Worm (Caenorhabditis elegans): Measurements from ENCODE around the gene C49H3.6.

C49H3.6 gene

DNA sequence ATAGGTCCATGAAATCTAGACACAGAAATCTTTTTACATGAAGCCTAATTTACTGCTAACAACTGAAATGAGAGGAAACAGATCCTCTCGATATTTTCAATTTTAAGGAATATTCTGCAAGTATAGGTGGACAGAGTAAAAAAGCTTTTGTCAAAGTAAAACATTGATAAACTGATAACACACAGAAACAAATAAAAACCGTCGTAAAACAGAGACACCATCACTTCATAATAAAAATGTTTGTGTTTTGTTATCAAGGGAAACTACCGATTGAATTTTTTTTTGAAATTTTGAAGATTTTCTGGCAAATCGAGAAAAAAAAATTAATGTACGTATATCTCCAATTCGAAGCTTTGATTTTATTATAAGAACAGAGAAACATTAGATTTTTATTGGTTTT, 22.4 kb upstream of the C49H3.6 start:
- TF ChIP-seq odd-2 (tag; optimal IDR thresholded peaks at IDR 0.05), result no peak

DNA sequence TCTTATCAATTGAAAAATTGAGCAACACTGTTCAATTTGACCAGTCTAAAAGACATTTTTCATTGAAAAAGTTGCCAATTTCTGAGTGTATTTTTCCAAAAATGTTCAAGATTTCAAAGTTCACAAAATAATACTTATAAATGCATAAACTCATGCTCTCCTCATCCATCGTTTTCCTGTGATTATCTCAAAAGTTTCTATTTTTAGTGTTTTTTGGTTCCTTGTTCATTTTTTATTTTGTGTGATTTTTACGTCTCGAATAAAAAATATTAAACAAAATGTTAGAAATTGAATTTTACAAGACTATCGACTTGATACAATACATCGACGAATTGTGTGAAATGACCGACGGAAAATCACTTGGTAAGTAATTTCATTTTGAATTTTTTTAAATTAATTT, 21.8 kb upstream of the C49H3.6 start, which contains the start of gene atic-1:
Gene atic-1 (plus strand): TSS at position 301 of the 400 bp plus-strand sequence.
- TF ChIP-seq che-1 (tag; optimal IDR thresholded peaks at IDR 0.05), result no peak
- no peak for TF ChIP-seq sox-2 (GFP tag; IDR thresholded peaks at IDR 0.05)
- no peak for TF ChIP-seq ceh-24 (tag; optimal IDR thresholded peaks at IDR 0.05)
- TF ChIP-seq ahr-1 (tag; optimal IDR thresholded peaks at IDR 0.05), result no peak
- no peak for TF ChIP-seq dve-1 (tag; optimal IDR thresholded peaks at IDR 0.05)
- TF ChIP-seq fkh-10 (GFP tag; optimal IDR thresholded peaks at IDR 0.05), result no peak

DNA sequence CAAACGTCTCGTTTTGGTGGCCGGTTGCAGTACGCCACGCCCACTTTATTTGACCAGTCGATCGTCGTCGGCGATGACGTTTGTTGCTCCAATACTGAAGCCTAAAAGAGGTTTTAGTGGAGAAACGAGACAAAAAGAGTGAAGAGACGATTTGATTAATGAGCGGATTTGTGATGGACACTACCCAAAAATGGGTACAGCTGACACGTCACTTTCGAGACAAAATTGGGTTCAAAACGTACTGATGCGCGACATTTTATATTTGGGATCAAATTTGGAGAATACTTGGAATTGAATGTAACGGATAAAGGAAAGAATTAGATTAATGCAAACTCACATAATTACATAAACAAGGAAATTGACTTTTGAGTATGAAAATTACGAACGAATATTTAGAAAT, 6.1 kb upstream of the C49H3.6 start, which contains the start of gene ilys-4:
Gene ilys-4 (minus strand): TSS at position 101 of the 400 bp plus-strand sequence.
- TF ChIP-seq ceh-18 (tag; optimal IDR thresholded peaks at IDR 0.05) (no peak), unc-42 (tag; optimal IDR thresholded peaks at IDR 0.05) (no peak), pros-1 (tag; optimal IDR thresholded peaks at IDR 0.05) (no peak), hlh-13 (GFP tag; optimal IDR thresholded peaks at IDR 0.05) (no peak), pat-9 (tag; optimal IDR thresholded peaks at IDR 0.05) (no peak), sox-4 (tag; optimal IDR thresholded peaks at IDR 0.05) (no peak), nhr-232 (tag; optimal IDR thresholded peaks at IDR 0.05) (no peak)

- TF ChIP-seq ceh-24 (tag; optimal IDR thresholded peaks at IDR 0.05) (no peak), ama-1 (optimal IDR thresholded peaks at IDR 0.05) (no peak), ref-2 (tag; optimal IDR thresholded peaks at IDR 0.05) (no peak), ceh-9 (tag; optimal IDR thresholded peaks at IDR 0.05) (no peak), fkh-10 (GFP tag; optimal IDR thresholded peaks at IDR 0.05) (no peak), hlh-13 (GFP tag; optimal IDR thresholded peaks at IDR 0.05) (no peak), C38D4.7 (GFP tag; optimal IDR thresholded peaks at IDR 0.05) (no peak), ztf-16 (tag; optimal IDR thresholded peaks at IDR 0.05) (no peak), sox-2 (GFP tag; IDR thresholded peaks at IDR 0.05) (no peak), unc-86 (tag; optimal IDR thresholded peaks at IDR 0.05) (no peak), Y22D7AL.16 (tag; optimal IDR thresholded peaks at IDR 0.05) (no peak), madf-2 (tag; optimal IDR thresholded peaks at IDR 0.05) (no peak)
Measured at ce11 chrIV:7897953-7898352, 5.6 kb upstream of the C49H3.6 start.

- TF ChIP-seq ceh-45 (GFP tag; IDR thresholded peaks at IDR 0.05) (no peak), fkh-6 (tag; optimal IDR thresholded peaks at IDR 0.05) (no peak), tbx-7 (tag; optimal IDR thresholded peaks at IDR 0.05) (no peak), sdc-2 (tag; optimal IDR thresholded peaks at IDR 0.05) (no peak), dmd-4 (tag; optimal IDR thresholded peaks at IDR 0.05; ENCODE audit: borderline replicate concordance) (no peak), fkh-10 (GFP tag; optimal IDR thresholded peaks at IDR 0.05) (no peak), ceh-9 (tag; optimal IDR thresholded peaks at IDR 0.05) (no peak), sox-4 (tag; optimal IDR thresholded peaks at IDR 0.05) (no peak), pax-1 (tag; optimal IDR thresholded peaks at IDR 0.05) (no peak), pag-3 (tag; optimal IDR thresholded peaks at IDR 0.05; ENCODE audit: borderline replicate concordance) (no peak), ceh-19 (GFP tag; optimal IDR thresholded peaks at IDR 0.05) (no peak), rnt-1 (tag; optimal IDR thresholded peaks at IDR 0.05) (no peak), ttx-3 (tag; optimal IDR thresholded peaks at IDR 0.05) (no peak), T23F11.4 (GFP tag; optimal IDR thresholded peaks at IDR 0.05) (no peak), hlh-8 (tag; optimal IDR thresholded peaks at IDR 0.05) (no peak), mec-3 (tag; optimal IDR thresholded peaks at IDR 0.05; ENCODE audit: borderline replicate concordance) (no peak)
Measured at ce11 chrIV:7898489-7898888, 5.0 kb upstream of the C49H3.6 start.

Data from whole organism, late embryonic.